Fruit fly (Drosophila melanogaster) whole organism, embryonic: ENCODE results near the gene ND-SGDH.

ENCODE experiments used
- Ada2b ChIP-seq: fragments of 200-800 bp; sonication (Bioruptor generic); IDR thresholded peaks from 2 replicates; pipeline ENCODE4 v1.3.6; 2022; ENCODE audit warnings: missing biosample characterization, missing genetic modification characterization
- Bgb ChIP-seq: fragments of 200-800 bp; sonication (Bioruptor generic); IDR thresholded peaks from 2 replicates; pipeline ENCODE4 v1.3.6; 2022; ENCODE audit warnings: missing biosample characterization, missing genetic modification characterization; ENCODE audit not compliant: partially characterized antibody
- CG10274 ChIP-seq: fragments of 200-800 bp; sonication (Bioruptor generic); optimal IDR thresholded peaks from 3 replicates; lab custom pipeline; 2017; ENCODE audit warnings: missing biosample characterization, mild to moderate bottlenecking, missing genetic modification characterization
- CG15269 ChIP-seq: fragments of 200-800 bp; sonication (Bioruptor generic); optimal IDR thresholded peaks from 2 replicates; lab custom pipeline; 2018; ENCODE audit warnings: missing biosample characterization, mild to moderate bottlenecking, missing genetic modification characterization, moderate library complexity
- CG1832 ChIP-seq: fragments of 200-800 bp; sonication (Bioruptor generic); optimal IDR thresholded peaks from 2 replicates; lab custom pipeline; 2017; ENCODE audit warnings: missing biosample characterization, mild to moderate bottlenecking, missing genetic modification characterization, inconsistent platforms
- CG2120 ChIP-seq: fragments of 200-800 bp; sonication (Bioruptor generic); optimal IDR thresholded peaks from 3 replicates; lab custom pipeline; 2016; ENCODE audit warnings: missing biosample characterization, missing genetic modification characterization
- CG2678 ChIP-seq: fragments of 200-800 bp; sonication (Bioruptor generic); optimal IDR thresholded peaks from 3 replicates; lab custom pipeline; 2019; ENCODE audit warnings: missing biosample characterization, mild to moderate bottlenecking, missing genetic modification characterization, moderate library complexity
- CG3163 ChIP-seq: fragments of 200-800 bp; sonication (Bioruptor generic); optimal IDR thresholded peaks from 3 replicates; lab custom pipeline; 2016; ENCODE audit warnings: missing biosample characterization, missing genetic modification characterization
- CG32532 ChIP-seq: fragments of 200-800 bp; sonication (Bioruptor generic); IDR thresholded peaks from 2 replicates; pipeline ENCODE4 v1.3.6; 2022; ENCODE audit warnings: missing biosample characterization, missing genetic modification characterization
- CG32772 ChIP-seq: fragments of 200-800 bp; sonication (Bioruptor generic); IDR thresholded peaks from 2 replicates; pipeline ENCODE4 v1.3.6; 2022; ENCODE audit warnings: missing biosample characterization, missing genetic modification characterization
- CG4820 ChIP-seq: fragments of 200-800 bp; sonication (Bioruptor generic); optimal IDR thresholded peaks from 3 replicates; lab custom pipeline; 2016; ENCODE audit warnings: missing biosample characterization, missing genetic modification characterization
- CG4854 ChIP-seq: fragments of 200-800 bp; sonication (Bioruptor generic); optimal IDR thresholded peaks from 2 replicates; lab custom pipeline; 2016; ENCODE audit warnings: missing biosample characterization, missing genetic modification characterization, inconsistent platforms
- CG5953 ChIP-seq: fragments of 200-800 bp; sonication (Bioruptor generic); IDR thresholded peaks from 2 replicates; pipeline ENCODE4 v1.3.6; 2022; ENCODE audit warnings: missing biosample characterization, missing genetic modification characterization
- CG6175 ChIP-seq: fragments of 200-800 bp; sonication (Bioruptor generic); IDR thresholded peaks from 3 replicates; pipeline ENCODE4 v1.3.6; 2022; ENCODE audit warnings: missing biosample characterization, missing genetic modification characterization
- CG7357 ChIP-seq: fragments of 200-800 bp; sonication (Bioruptor generic); IDR thresholded peaks from 3 replicates; pipeline ENCODE4 v1.3.6; 2022; ENCODE audit warnings: missing biosample characterization, missing genetic modification characterization
- CG7839 ChIP-seq: fragments of 200-800 bp; sonication (Bioruptor generic); optimal IDR thresholded peaks from 3 replicates; lab custom pipeline; 2018; ENCODE audit warnings: missing biosample characterization, mild to moderate bottlenecking, missing genetic modification characterization, moderate library complexity
- CG8281 ChIP-seq: fragments of 200-800 bp; sonication (Bioruptor generic); optimal IDR thresholded peaks from 2 replicates; lab custom pipeline; 2018; ENCODE audit warnings: missing biosample characterization, mild to moderate bottlenecking, missing genetic modification characterization, moderate library complexity
- CG9609 ChIP-seq: fragments of 200-800 bp; sonication (Bioruptor generic); optimal IDR thresholded peaks from 3 replicates; lab custom pipeline; 2016; ENCODE audit warnings: missing biosample characterization, missing genetic modification characterization
- CG9727 ChIP-seq: fragments of 200-800 bp; sonication (Bioruptor generic); optimal IDR thresholded peaks from 3 replicates; lab custom pipeline; 2017; ENCODE audit warnings: missing biosample characterization, mild to moderate bottlenecking, missing genetic modification characterization
- CHES-1-like ChIP-seq: fragments of 200-800 bp; sonication (Bioruptor generic); optimal IDR thresholded peaks from 2 replicates; lab custom pipeline; 2016; ENCODE audit warnings: missing biosample characterization, missing genetic modification characterization
- CrebB ChIP-seq: fragments of 200-800 bp; sonication (Bioruptor generic); optimal IDR thresholded peaks from 3 replicates; lab custom pipeline; 2018; ENCODE audit warnings: missing biosample characterization, mild to moderate bottlenecking, missing genetic modification characterization
- D19B ChIP-seq: fragments of 200-800 bp; sonication (Bioruptor generic); optimal IDR thresholded peaks from 2 replicates; lab custom pipeline; 2017; ENCODE audit warnings: missing biosample characterization, mild to moderate bottlenecking, missing genetic modification characterization
- Drgx ChIP-seq: fragments of 200-800 bp; sonication (Bioruptor generic); IDR thresholded peaks from 2 replicates; pipeline ENCODE4 v1.3.6; 2022; ENCODE audit warnings: missing biosample characterization, missing genetic modification characterization
- HLH54F ChIP-seq: fragments of 200-800 bp; sonication (Bioruptor generic); optimal IDR thresholded peaks from 3 replicates; lab custom pipeline; 2016; ENCODE audit warnings: missing biosample characterization, missing genetic modification characterization
- Hand ChIP-seq: fragments of 200-800 bp; sonication (Bioruptor generic); optimal IDR thresholded peaks from 2 replicates; lab custom pipeline; 2017; ENCODE audit warnings: mild to moderate bottlenecking, missing biosample characterization, missing genetic modification reagents, missing genetic modification characterization
- Hr51 ChIP-seq, 2 experiments: fragments of 200-800 bp; sonication (Bioruptor generic); optimal IDR thresholded peaks; 2 replicates in 1 of 2; 3 replicates in 1 of 2; lab custom pipeline; 2016 to 2018; ENCODE audit warnings: missing biosample characterization in 2 of 2, missing genetic modification characterization in 2 of 2, mild to moderate bottlenecking in 1 of 2, moderate library complexity in 1 of 2
- Neu2 ChIP-seq: fragments of 200-800 bp; sonication (Bioruptor generic); optimal IDR thresholded peaks from 3 replicates; lab custom pipeline; 2016; ENCODE audit warnings: missing biosample characterization, missing genetic modification characterization, borderline replicate concordance
- Rfx ChIP-seq: fragments of 200-800 bp; sonication (Bioruptor generic); IDR thresholded peaks from 2 replicates; pipeline ENCODE4 v1.3.6; 2022; ENCODE audit warnings: missing biosample characterization, missing genetic modification characterization
- Rx ChIP-seq: fragments of 200-800 bp; sonication (Bioruptor generic); IDR thresholded peaks from 2 replicates; pipeline ENCODE4 v1.3.6; 2022; ENCODE audit warnings: missing biosample characterization, missing genetic modification characterization
- ase ChIP-seq: fragments of 200-800 bp; sonication (Bioruptor generic); IDR thresholded peaks from 3 replicates; pipeline ENCODE4 v1.3.6; 2022; ENCODE audit warnings: missing biosample characterization, missing genetic modification characterization
- bcd ChIP-seq: fragments of 200-800 bp; sonication (Bioruptor generic); optimal IDR thresholded peaks from 2 replicates; lab custom pipeline; 2017; ENCODE audit warnings: missing biosample characterization, mild to moderate bottlenecking, missing genetic modification characterization
- danr ChIP-seq: fragments of 200-800 bp; sonication (Bioruptor generic); IDR thresholded peaks from 2 replicates; pipeline ENCODE4 v1.3.6; 2022; ENCODE audit warnings: missing biosample characterization, missing genetic modification characterization
- dpn ChIP-seq, 2 experiments: fragments of 200-800 bp; sonication (Bioruptor generic); optimal IDR thresholded peaks; 3 replicates each; lab custom pipeline; 2016; ENCODE audit warnings: missing biosample characterization in 2 of 2, missing genetic modification characterization in 2 of 2
- dysf ChIP-seq: fragments of 200-800 bp; sonication (Bioruptor generic); IDR thresholded peaks from 3 replicates; pipeline ENCODE4 v1.3.6; 2022; ENCODE audit warnings: missing biosample characterization, missing genetic modification characterization
- esg ChIP-seq: fragments of 200-800 bp; sonication (Bioruptor generic); conservative IDR thresholded peaks from 2 replicates; pipeline ENCODE4 v1.3.6; 2022; ENCODE audit warnings: missing biosample characterization, missing genetic modification characterization
- grau ChIP-seq: fragments of 200-800 bp; optimal IDR thresholded peaks from 3 replicates; lab custom pipeline; 2019; ENCODE audit warnings: missing biosample characterization, mild to moderate bottlenecking, missing genetic modification characterization, moderate library complexity
- h ChIP-seq: fragments of >200 bp; optimal IDR thresholded peaks from 2 replicates; lab custom pipeline; 2017
- hkb ChIP-seq, 2 experiments: fragments of 200-800 bp in 1 of 2; fragments of >200 bp in 1 of 2; sonication (Bioruptor generic) in 1 of 2; IDR thresholded peaks in 1 of 2; optimal IDR thresholded peaks in 1 of 2; 2 replicates each; pipeline versions ENCODE4 v1.3.6 to Lab custom; 2017 to 2022; ENCODE audit warnings: missing biosample characterization in 1 of 2, missing genetic modification characterization in 1 of 2
- jumu ChIP-seq: fragments of 200-800 bp; sonication (Bioruptor generic); optimal IDR thresholded peaks from 3 replicates; lab custom pipeline; 2016; ENCODE audit warnings: missing biosample characterization, missing genetic modification characterization
- kah ChIP-seq: fragments of 200-800 bp; sonication (Bioruptor generic); optimal IDR thresholded peaks from 2 replicates; lab custom pipeline; 2018; ENCODE audit warnings: missing biosample characterization, mild to moderate bottlenecking, missing genetic modification characterization
- kay ChIP-seq: fragments of 200-800 bp; sonication (Bioruptor generic); optimal IDR thresholded peaks from 2 replicates; lab custom pipeline; 2016; ENCODE audit warnings: missing biosample characterization, missing genetic modification characterization
- ken ChIP-seq: fragments of 200-800 bp; sonication (Bioruptor generic); IDR thresholded peaks from 3 replicates; pipeline ENCODE4 v1.3.6; 2022; ENCODE audit warnings: missing biosample characterization, missing genetic modification characterization
- lmd ChIP-seq: fragments of 200-800 bp; sonication (Bioruptor generic); IDR thresholded peaks from 2 replicates; pipeline ENCODE4 v1.3.6; 2022; ENCODE audit warnings: missing biosample characterization, missing genetic modification characterization
- mam ChIP-seq: fragments of 200-800 bp; sonication (Bioruptor generic); optimal IDR thresholded peaks from 3 replicates; lab custom pipeline; 2016; ENCODE audit warnings: missing biosample characterization, missing genetic modification characterization
- nmo ChIP-seq: fragments of 200-800 bp; sonication (Bioruptor generic); optimal IDR thresholded peaks from 2 replicates; lab custom pipeline; 2018; ENCODE audit warnings: missing biosample characterization, mild to moderate bottlenecking, missing genetic modification characterization, moderate library complexity
- onecut ChIP-seq: fragments of 200-800 bp; sonication (Bioruptor generic); IDR thresholded peaks from 2 replicates; pipeline ENCODE4 v1.3.6; 2022; ENCODE audit warnings: missing biosample characterization, missing genetic modification characterization
- pfk ChIP-seq: fragments of 200-800 bp; sonication (Bioruptor generic); optimal IDR thresholded peaks from 2 replicates; lab custom pipeline; 2018; ENCODE audit warnings: missing biosample characterization, mild to moderate bottlenecking, missing genetic modification characterization, moderate library complexity
- row ChIP-seq: fragments of 200-800 bp; sonication (Bioruptor generic); IDR thresholded peaks from 3 replicates; pipeline ENCODE4 v1.3.6; 2022; ENCODE audit warnings: missing biosample characterization, missing genetic modification characterization
- sens ChIP-seq: fragments of 200-800 bp; sonication (Bioruptor generic); peaks from one replicate; lab custom pipeline; 2016; ENCODE audit warnings: missing biosample characterization, missing genetic modification characterization
- zen2 ChIP-seq: fragments of 200-800 bp; sonication (Bioruptor generic); IDR thresholded peaks from 3 replicates; pipeline ENCODE4 v1.3.6; 2022; ENCODE audit warnings: missing biosample characterization, missing genetic modification characterization; ENCODE audit not compliant: partially characterized antibody

Gene ND-SGDH

DNA sequence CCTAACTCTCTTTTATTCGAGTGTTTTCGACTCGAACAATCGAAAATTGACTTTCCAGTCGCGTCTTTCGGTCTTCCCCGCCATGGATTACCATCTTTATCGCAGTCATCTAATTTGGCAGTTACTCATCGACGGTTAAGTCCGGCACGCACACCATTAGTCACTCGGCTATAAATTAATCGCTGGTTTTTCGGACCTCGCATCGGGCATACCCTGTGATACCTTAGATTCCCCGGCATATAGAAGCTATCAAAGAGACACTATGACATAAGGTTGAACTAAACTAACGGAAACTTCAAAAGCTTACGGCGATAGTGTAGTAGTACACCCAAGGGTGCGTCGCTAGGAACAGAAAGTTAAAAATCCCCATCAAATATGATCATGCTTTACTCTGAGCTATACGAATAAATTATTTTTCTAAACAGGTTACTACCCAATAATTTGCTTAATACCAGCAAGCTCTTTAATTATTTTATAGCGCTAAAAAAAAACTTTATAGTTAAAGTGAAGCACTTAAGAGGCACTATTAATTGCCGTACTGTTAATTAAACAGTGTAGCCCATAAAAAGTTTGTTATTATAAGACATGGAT, 40.6 kb upstream of the ND-SGDH start (continued):
- TF ChIP-seq bcd (GFP tag; lab: Kevin White, UChicago) (peak; percentile 13), grau (peak; percentile 18), ase (GFP tag; lab: Robert Waterston, UW) (0 out of 3 replicates have a peak, but pooled peaks have one; percentile 35), lmd (GFP tag; lab: Robert Waterston, UW) (peak; percentile 25; the same call in 1 of the 2 replicates), Hr51 (GFP tag; optimal IDR thresholded peaks at IDR 0.05; lab: Kevin White, UChicago) (peak in 1 of 2 experiments; percentile 23), pfk (GFP tag; lab: Kevin White, UChicago) (no peak), Rx (GFP tag; lab: Robert Waterston, UW) (no peak), CG15269 (tag; lab: Kevin White, UChicago) (peak; percentile 10), CG6175 (0 out of 3 replicates have a peak, but pooled peaks have one; percentile 25), kah (GFP tag; lab: Kevin White, UChicago) (no peak), CG2678 (peak; percentile 10), h (lab: Kevin White, UChicago) (no peak), CG10274 (GFP tag; lab: Kevin White, UChicago) (no peak), dpn (GFP tag; optimal IDR thresholded peaks at IDR 0.05; lab: Kevin White, UChicago) (no peak), CG5953 (GFP tag; lab: Robert Waterston, UW) (no peak), sens (GFP tag; lab: Kevin White, UChicago) (peak; percentile 60), row (peak; percentile 50; the same call in 2 of the 3 replicates), Drgx (GFP tag; lab: Robert Waterston, UW) (no peak), CG32532 (GFP tag; lab: Robert Waterston, UW) (peak; percentile 23; the same call in 1 of the 2 replicates), Rfx (GFP tag; lab: Robert Waterston, UW) (peak; percentile 67), hkb (optimal IDR thresholded peaks at IDR 0.05; lab: Kevin White, UChicago) (no peak), hkb (GFP tag; IDR thresholded peaks at IDR 0.05; lab: Robert Waterston, UW) (no peak), CG7839 (tag; lab: Kevin White, UChicago) (peak; percentile 3), CG32772 (GFP tag; lab: Robert Waterston, UW) (no peak), D19B (GFP tag; lab: Kevin White, UChicago) (peak; percentile 91), ken (GFP tag; lab: Robert Waterston, UW) (no peak), dysf (0 out of 3 replicates have a peak, but pooled peaks have one; percentile 4), CrebB (tag; lab: Kevin White, UChicago) (no peak), CG3163 (GFP tag; lab: Kevin White, UChicago) (no peak), CG4820 (no peak), danr (GFP tag; lab: Robert Waterston, UW) (no peak), Bgb (no peak), CG2120 (GFP tag; lab: Kevin White, UChicago) (peak; percentile 44), kay (peak; percentile 5), CG4854 (GFP tag; lab: Kevin White, UChicago) (no peak), zen2 (GFP tag; lab: Robert Waterston, UW) (no peak), CG1832 (GFP tag; lab: Kevin White, UChicago) (no peak), HLH54F (GFP tag; lab: Kevin White, UChicago) (no peak), mam (peak; percentile 4), CG7357 (no peak), Hand (GFP tag; lab: Kevin White, UChicago) (no peak), onecut (no peak), nmo (peak; percentile 4), esg (GFP tag; lab: Robert Waterston, UW) (0 out of 2 replicates have a peak, but pooled peaks have one; percentile 13), CG9727 (GFP tag; lab: Kevin White, UChicago) (no peak), Neu2 (GFP tag; lab: Kevin White, UChicago) (no peak), CHES-1-like (no peak), Ada2b (GFP tag; lab: Robert Waterston, UW) (0 out of 2 replicates have a peak, but pooled peaks have one; percentile 11), CG8281 (no peak), jumu (no peak), CG9609 (GFP tag; lab: Kevin White, UChicago) (no peak)
